Fruit fly (Drosophila melanogaster) ovary, adult (tissue): Measurements from ENCODE around the gene Crg-1.

Source experiments
- CG17801 ChIP-seq: fragments of 200-800 bp; optimal IDR thresholded peaks from 2 replicates; lab custom pipeline; 2019; ENCODE audit warnings: missing biosample characterization, mild to moderate bottlenecking, missing genetic modification characterization, moderate library complexity; ENCODE audit not compliant: partially characterized antibody

Crg-1 gene

dm6 chrX:3838648-3839047 lies 45.6 kb downstream of the Crg-1 start:
- TF ChIP-seq CG17801: no peak

dm6 chrX:3840962-3841361 lies 47.9 kb downstream of the Crg-1 start:
- no peak for TF ChIP-seq CG17801

- no peak for TF ChIP-seq CG17801
These were observed 49.9 kb downstream of the Crg-1 start for dm6 chrX:3842898-3843297.

dm6 chrX:3845340-3846161 lies 52.5 kb downstream of the Crg-1 start:
- no peak for TF ChIP-seq CG17801

- TF ChIP-seq CG17801: no peak
These were observed 53.4 kb downstream of the Crg-1 start for dm6 chrX:3846393-3846792.
